Fruit fly (Drosophila melanogaster) whole organism, embryonic: ENCODE results near the gene cdi.
A peak's percentile ranks its signal among the peaks of the same experiment; 100 is the strongest.

Source experiments
- CG10267 ChIP-seq: fragments of 200-800 bp; sonication (Bioruptor generic); optimal IDR thresholded peaks from 2 replicates; lab custom pipeline; 2018; ENCODE audit warnings: missing biosample characterization, mild to moderate bottlenecking, missing genetic modification characterization, moderate library complexity
- CG10462 ChIP-seq: fragments of 200-800 bp; sonication (Bioruptor generic); optimal IDR thresholded peaks from 2 replicates; lab custom pipeline; 2016; ENCODE audit warnings: missing biosample characterization, missing genetic modification characterization
- CG10543 ChIP-seq: fragments of 200-800 bp; sonication (Bioruptor generic); optimal IDR thresholded peaks from 3 replicates; lab custom pipeline; 2017; ENCODE audit warnings: missing biosample characterization, mild to moderate bottlenecking, missing genetic modification characterization, moderate library complexity
- CG10979 ChIP-seq: fragments of 200-800 bp; sonication (Bioruptor generic); optimal IDR thresholded peaks from 2 replicates; lab custom pipeline; 2018; ENCODE audit warnings: missing biosample characterization, mild to moderate bottlenecking, missing genetic modification characterization, moderate library complexity
- CG11093 ChIP-seq: fragments of 200-800 bp; sonication (Bioruptor generic); IDR thresholded peaks from 3 replicates; pipeline ENCODE4 v1.3.6; 2022; ENCODE audit warnings: missing biosample characterization, missing genetic modification characterization
- CG11247 ChIP-seq: fragments of 200-800 bp; sonication (Bioruptor generic); IDR thresholded peaks from 2 replicates; pipeline ENCODE4 v1.3.6; 2022; ENCODE audit warnings: missing biosample characterization, missing genetic modification characterization
- CG12071 ChIP-seq: fragments of 200-800 bp; sonication (Bioruptor generic); optimal IDR thresholded peaks from 3 replicates; lab custom pipeline; 2018; ENCODE audit warnings: missing biosample characterization, mild to moderate bottlenecking, missing genetic modification characterization
- CG12391 ChIP-seq: fragments of 200-800 bp; sonication (Bioruptor generic); optimal IDR thresholded peaks from 3 replicates; lab custom pipeline; 2018; ENCODE audit warnings: missing biosample characterization, mild to moderate bottlenecking, missing genetic modification characterization, moderate library complexity
- CG15479 ChIP-seq: fragments of 200-800 bp; sonication (Bioruptor generic); optimal IDR thresholded peaks from 3 replicates; lab custom pipeline; 2019; ENCODE audit warnings: missing biosample characterization, mild to moderate bottlenecking, missing genetic modification characterization, moderate library complexity
- CG15601 ChIP-seq: fragments of 200-800 bp; sonication (Bioruptor generic); optimal IDR thresholded peaks from 3 replicates; lab custom pipeline; 2019; ENCODE audit warnings: missing biosample characterization, mild to moderate bottlenecking, missing genetic modification characterization, moderate library complexity
- CG31388 ChIP-seq: fragments of 200-800 bp; sonication (Bioruptor generic); optimal IDR thresholded peaks from 2 replicates; lab custom pipeline; 2016; ENCODE audit warnings: missing biosample characterization, missing genetic modification characterization
- CG33557 ChIP-seq: fragments of 200-800 bp; sonication (Bioruptor generic); optimal IDR thresholded peaks from 2 replicates; lab custom pipeline; 2019; ENCODE audit warnings: missing biosample characterization, mild to moderate bottlenecking, missing genetic modification characterization, moderate library complexity
- CG34422 ChIP-seq: fragments of 200-800 bp; sonication (Bioruptor generic); IDR thresholded peaks from 3 replicates; pipeline ENCODE4 v1.3.6; 2022; ENCODE audit warnings: missing biosample characterization, missing genetic modification characterization
- CG4404 ChIP-seq: fragments of 200-800 bp; sonication (Bioruptor generic); IDR thresholded peaks from 2 replicates; pipeline ENCODE4 v1.3.6; 2022; ENCODE audit warnings: missing biosample characterization, missing genetic modification characterization
- CG6175 ChIP-seq: fragments of 200-800 bp; sonication (Bioruptor generic); IDR thresholded peaks from 3 replicates; pipeline ENCODE4 v1.3.6; 2022; ENCODE audit warnings: missing biosample characterization, missing genetic modification characterization
- CG6813 ChIP-seq: fragments of 200-800 bp; sonication (Bioruptor generic); optimal IDR thresholded peaks from 2 replicates; lab custom pipeline; 2017; ENCODE audit warnings: missing biosample characterization, missing genetic modification characterization, mild to moderate bottlenecking, moderate library complexity, missing genetic modification reagents
- CG8944 ChIP-seq: fragments of 200-800 bp; sonication (Bioruptor generic); optimal IDR thresholded peaks from 3 replicates; lab custom pipeline; 2016; ENCODE audit warnings: missing biosample characterization, missing genetic modification characterization
- Dad ChIP-seq: fragments of 200-800 bp; sonication (Bioruptor generic); optimal IDR thresholded peaks from 3 replicates; lab custom pipeline; 2016; ENCODE audit warnings: missing biosample characterization, missing genetic modification characterization
- Ets65A ChIP-seq: fragments of 200-800 bp; sonication (Bioruptor generic); peaks from one replicate; lab custom pipeline; 2016; ENCODE audit warnings: missing biosample characterization, missing genetic modification characterization
- Ets97D ChIP-seq: fragments of 200-800 bp; sonication (Bioruptor generic); optimal IDR thresholded peaks from 3 replicates; lab custom pipeline; 2016; ENCODE audit warnings: missing biosample characterization, missing genetic modification characterization
- Fer2 ChIP-seq: fragments of 200-800 bp; sonication (Bioruptor generic); optimal IDR thresholded peaks from 2 replicates; lab custom pipeline; 2018; ENCODE audit warnings: missing biosample characterization, mild to moderate bottlenecking, missing genetic modification characterization, moderate library complexity
- Gsc ChIP-seq: fragments of 200-800 bp; sonication (Bioruptor generic); IDR thresholded peaks from 2 replicates; pipeline ENCODE4 v1.3.6; 2022; ENCODE audit warnings: missing biosample characterization, missing genetic modification characterization
- NFAT ChIP-seq: fragments of 200-800 bp; sonication (Bioruptor generic); IDR thresholded peaks from 2 replicates; pipeline ENCODE4 v1.3.6; 2022; ENCODE audit warnings: missing biosample characterization, missing genetic modification characterization
- NK7.1 ChIP-seq: fragments of 200-800 bp; sonication (Bioruptor generic); optimal IDR thresholded peaks from 3 replicates; lab custom pipeline; 2016; ENCODE audit warnings: missing biosample characterization, missing genetic modification characterization
- Poxn ChIP-seq: fragments of 200-800 bp; sonication (Bioruptor generic); IDR thresholded peaks from 2 replicates; pipeline ENCODE4 v1.3.6; 2022; ENCODE audit warnings: missing biosample characterization, missing genetic modification characterization
- Ptx1 ChIP-seq: fragments of 200-800 bp; sonication (Bioruptor generic); IDR thresholded peaks from 2 replicates; pipeline ENCODE4 v1.3.6; 2022; ENCODE audit warnings: missing biosample characterization, missing genetic modification characterization
- Scr ChIP-seq: fragments of 200-800 bp; sonication (Bioruptor generic); IDR thresholded peaks from 2 replicates; pipeline ENCODE4 v1.3.6; 2022; ENCODE audit warnings: missing biosample characterization, missing genetic modification characterization; ENCODE audit not compliant: partially characterized antibody
- Sox100B ChIP-seq: fragments of 200-800 bp; sonication (Bioruptor generic); optimal IDR thresholded peaks from 3 replicates; lab custom pipeline; 2018; ENCODE audit warnings: missing biosample characterization, mild to moderate bottlenecking, missing genetic modification characterization
- Sry-δ ChIP-seq: fragments of 200-800 bp; sonication (Bioruptor generic); optimal IDR thresholded peaks from 2 replicates; lab custom pipeline; 2016; ENCODE audit warnings: missing biosample characterization, missing genetic modification characterization
- br ChIP-seq: fragments of >200 bp; optimal IDR thresholded peaks from 2 replicates; lab custom pipeline; 2017
- bsh ChIP-seq, 2 experiments: fragments of 200-800 bp; sonication (Bioruptor generic); optimal IDR thresholded peaks; 2 replicates each; lab custom pipeline; 2017 to 2018; ENCODE audit warnings: mild to moderate bottlenecking in 2 of 2, missing biosample characterization in 2 of 2, missing genetic modification characterization in 2 of 2, moderate library complexity in 1 of 2
- croc ChIP-seq: fragments of 200-800 bp; sonication (Bioruptor generic); conservative IDR thresholded peaks from 3 replicates; pipeline ENCODE4 v1.3.6; 2022; ENCODE audit warnings: missing biosample characterization, missing genetic modification characterization
- disco-r ChIP-seq: fragments of 200-800 bp; sonication (Bioruptor generic); optimal IDR thresholded peaks from 2 replicates; lab custom pipeline; 2016; ENCODE audit warnings: missing biosample characterization, missing genetic modification characterization
- fd96Cb ChIP-seq: fragments of 200-800 bp; sonication (Bioruptor generic); optimal IDR thresholded peaks from 2 replicates; lab custom pipeline; 2018; ENCODE audit warnings: missing biosample characterization, mild to moderate bottlenecking, missing genetic modification characterization, moderate library complexity
- grn ChIP-seq: fragments of 200-800 bp; sonication (Bioruptor generic); optimal IDR thresholded peaks from 3 replicates; lab custom pipeline; 2017; ENCODE audit warnings: missing biosample characterization, missing genetic modification characterization
- ham ChIP-seq: fragments of 200-800 bp; sonication (Bioruptor generic); IDR thresholded peaks from 2 replicates; pipeline ENCODE4 v1.3.6; 2022; ENCODE audit warnings: missing biosample characterization, missing genetic modification characterization
- ind ChIP-seq: fragments of 200-800 bp; sonication (Bioruptor generic); optimal IDR thresholded peaks from 3 replicates; lab custom pipeline; 2016; ENCODE audit warnings: missing biosample characterization, missing genetic modification characterization
- insv ChIP-seq, 2 experiments: fragments of 200-800 bp; sonication (Bioruptor generic); optimal IDR thresholded peaks; 3 replicates each; lab custom pipeline; 2016 to 2018; ENCODE audit warnings: missing biosample characterization in 2 of 2, missing genetic modification characterization in 2 of 2
- lbe ChIP-seq: fragments of 200-800 bp; sonication (Bioruptor generic); optimal IDR thresholded peaks from 2 replicates; lab custom pipeline; 2016; ENCODE audit warnings: missing biosample characterization, mild to moderate bottlenecking, missing genetic modification characterization
- mld ChIP-seq: fragments of 200-800 bp; sonication (Bioruptor generic); IDR thresholded peaks from 3 replicates; pipeline ENCODE4 v1.3.6; 2022; ENCODE audit warnings: missing biosample characterization, missing genetic modification characterization; ENCODE audit not compliant: partially characterized antibody
- p53 ChIP-seq: fragments of 200-800 bp; sonication (Bioruptor generic); optimal IDR thresholded peaks from 2 replicates; lab custom pipeline; 2016; ENCODE audit warnings: missing biosample characterization, missing genetic modification characterization
- peb ChIP-seq: fragments of 200-800 bp; sonication (Bioruptor generic); IDR thresholded peaks from 2 replicates; pipeline ENCODE4 v1.3.6; 2022; ENCODE audit warnings: missing biosample characterization, missing genetic modification characterization
- ranshi ChIP-seq: fragments of 200-800 bp; sonication (Bioruptor generic); IDR thresholded peaks from 2 replicates; pipeline ENCODE4 v1.3.6; 2022; ENCODE audit warnings: missing biosample characterization, missing genetic modification characterization
- salm ChIP-seq: fragments of 200-800 bp; sonication (Bioruptor generic); optimal IDR thresholded peaks from 2 replicates; lab custom pipeline; 2018; ENCODE audit warnings: missing biosample characterization, mild to moderate bottlenecking, missing genetic modification characterization
- sc ChIP-seq, 3 experiments: fragments of >200 bp in 2 of 3; fragments of 200-800 bp in 1 of 3; sonication (Bioruptor generic) in 1 of 3; optimal IDR thresholded peaks; 2 replicates in 2 of 3; 3 replicates in 1 of 3; lab custom pipeline; 2017; ENCODE audit warnings: mild to moderate bottlenecking in 1 of 3, missing biosample characterization in 1 of 3, missing genetic modification characterization in 1 of 3, missing genetic modification reagents in 1 of 3
- sisA ChIP-seq: fragments of 200-800 bp; sonication (Bioruptor generic); IDR thresholded peaks from 2 replicates; pipeline ENCODE4 v1.3.6; 2022; ENCODE audit warnings: missing biosample characterization, missing genetic modification characterization
- slp2 ChIP-seq: fragments of 200-800 bp; sonication (Bioruptor generic); optimal IDR thresholded peaks from 2 replicates; lab custom pipeline; 2016; ENCODE audit warnings: missing biosample characterization, missing genetic modification characterization
- tap ChIP-seq: fragments of 200-800 bp; optimal IDR thresholded peaks from 3 replicates; lab custom pipeline; 2019; ENCODE audit warnings: missing biosample characterization, mild to moderate bottlenecking, missing genetic modification characterization, moderate library complexity
- vnd ChIP-seq: fragments of 200-800 bp; sonication (Bioruptor generic); IDR thresholded peaks from 3 replicates; pipeline ENCODE4 v1.3.6; 2022; ENCODE audit warnings: missing biosample characterization, missing genetic modification characterization; ENCODE audit not compliant: partially characterized antibody
- vvl ChIP-seq: fragments of 200-800 bp; sonication (Bioruptor generic); IDR thresholded peaks from 2 replicates; pipeline ENCODE4 v1.3.6; 2022; ENCODE audit warnings: missing biosample characterization, missing genetic modification characterization

The cdi gene

DNA sequence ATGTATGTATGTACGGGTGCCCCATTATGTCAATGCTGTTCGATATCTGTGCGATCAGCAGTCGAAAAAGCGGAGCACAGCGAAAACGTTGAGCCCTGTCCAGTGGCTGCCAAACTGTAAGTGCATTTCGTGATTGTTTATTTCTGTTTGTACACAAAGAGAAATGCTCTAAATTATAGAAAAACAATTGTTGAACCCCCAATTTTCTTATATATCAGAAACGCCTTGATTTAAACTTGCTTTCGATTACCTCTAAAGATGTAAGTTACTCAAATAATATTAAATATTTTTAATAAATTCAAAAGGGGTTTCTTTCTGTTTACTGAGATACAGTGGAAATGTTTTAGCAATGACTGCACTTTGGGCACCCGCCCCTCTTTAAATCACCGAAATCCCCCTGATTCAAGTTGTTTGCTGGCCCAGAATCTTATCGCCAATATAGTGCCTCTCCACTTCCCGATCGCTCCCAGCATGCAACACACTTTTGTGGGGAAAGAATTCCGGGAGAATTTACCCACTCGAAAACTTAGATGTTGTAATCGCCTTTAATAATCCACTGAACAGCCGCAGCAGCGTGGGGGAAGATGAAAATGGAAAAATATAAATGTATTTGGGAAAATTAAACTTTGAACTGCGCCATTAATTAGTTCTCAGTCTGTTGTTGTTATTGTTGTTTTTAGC lies 79.2 kb downstream of the cdi start (continued):
- TF ChIP-seq p53 (GFP tag; lab: Kevin White, UChicago), result no peak
- no peak for TF ChIP-seq CG8944 (GFP tag; lab: Kevin White, UChicago)
- no peak for TF ChIP-seq CG12071 (GFP tag; lab: Kevin White, UChicago)
- TF ChIP-seq CG15479, result no peak
- no peak for TF ChIP-seq salm
- no peak for TF ChIP-seq grn (GFP tag; lab: Kevin White, UChicago)
- no peak for TF ChIP-seq CG11093
- no peak for TF ChIP-seq CG6175
- peak; percentile 1 for TF ChIP-seq Ets65A
- no peak for TF ChIP-seq CG31388 (GFP tag; lab: Kevin White, UChicago)
- no peak for TF ChIP-seq Sry-δ
- no peak for TF ChIP-seq CG33557 (GFP tag; lab: Kevin White, UChicago)
- TF ChIP-seq vnd (GFP tag; lab: Robert Waterston, UW), result no peak
- TF ChIP-seq ham, result no peak
- peak; percentile 48 for TF ChIP-seq tap (tag; lab: Kevin White, UChicago)
- no peak for TF ChIP-seq NK7.1 (GFP tag; lab: Kevin White, UChicago)
- no peak for TF ChIP-seq Gsc (GFP tag; lab: Robert Waterston, UW)
- peak; percentile 62 for TF ChIP-seq sisA
- TF ChIP-seq croc, result peak; percentile 48; the same call in 1 of the 3 replicates
- peak; percentile 71 for TF ChIP-seq CG10979 (tag; lab: Kevin White, UChicago)
- peak in 1 of 2 experiments; percentile 80 for TF ChIP-seq bsh (GFP tag; optimal IDR thresholded peaks at IDR 0.05; lab: Kevin White, UChicago)
- no peak for TF ChIP-seq sc (optimal IDR thresholded peaks at IDR 0.05; lab: Kevin White, UChicago)
- peak; percentile 43 for TF ChIP-seq sc (GFP tag; optimal IDR thresholded peaks at IDR 0.05; lab: Kevin White, UChicago)
- no peak for TF ChIP-seq Fer2 (tag; lab: Kevin White, UChicago)
- no peak for TF ChIP-seq insv (GFP tag; optimal IDR thresholded peaks at IDR 0.05; lab: Kevin White, UChicago)
- TF ChIP-seq Ets97D (GFP tag; lab: Kevin White, UChicago), result no peak
- TF ChIP-seq CG10543 (GFP tag; lab: Kevin White, UChicago), result no peak
- no peak for TF ChIP-seq slp2 (GFP tag; lab: Kevin White, UChicago)
- TF ChIP-seq CG4404, result no peak
- TF ChIP-seq peb (GFP tag; lab: Robert Waterston, UW), result peak; percentile 34; the same call in 1 of the 2 replicates
- TF ChIP-seq disco-r (GFP tag; lab: Kevin White, UChicago), result no peak
- TF ChIP-seq CG11247 (GFP tag; lab: Robert Waterston, UW), result no peak
- no peak for TF ChIP-seq br (lab: Kevin White, UChicago)
- TF ChIP-seq ranshi (GFP tag; lab: Robert Waterston, UW), result no peak
- no peak for TF ChIP-seq CG10462
- TF ChIP-seq CG15601, result peak; percentile 65
- no peak for TF ChIP-seq mld (GFP tag; lab: Robert Waterston, UW)
- TF ChIP-seq Sox100B (GFP tag; lab: Kevin White, UChicago), result no peak
- peak; percentile 58 for TF ChIP-seq Ptx1
- no peak for TF ChIP-seq CG6813
- no peak for TF ChIP-seq ind
- peak; percentile 64; the same call in 1 of the 2 replicates for TF ChIP-seq vvl
- TF ChIP-seq CG12391 (tag; lab: Kevin White, UChicago), result peak; percentile 66
- TF ChIP-seq Dad, result no peak
- 0 out of 3 replicates have a peak, but pooled peaks have one; percentile 11 for TF ChIP-seq CG34422
- TF ChIP-seq fd96Cb (tag; lab: Kevin White, UChicago), result peak; percentile 48
- TF ChIP-seq Poxn (GFP tag; lab: Robert Waterston, UW), result no peak
- no peak for TF ChIP-seq lbe
- no peak for TF ChIP-seq Scr (GFP tag; lab: Robert Waterston, UW)
- peak; percentile 52 for TF ChIP-seq CG10267 (tag; lab: Kevin White, UChicago)
- TF ChIP-seq NFAT (GFP tag; lab: Robert Waterston, UW), result no peak
